Fruit fly (Drosophila melanogaster): ENCODE measurements around the gene Eip74EF.

Gene Eip74EF

dm6 chr3L:17652878-17653700 lies 34.0 kb upstream of the Eip74EF start (continued):
- TF ChIP-seq CG11695 (GFP tag; IDR thresholded peaks at IDR 0.05): peak; percentile 76
- TF ChIP-seq Dbx (GFP tag; IDR thresholded peaks at IDR 0.05): peak; percentile 88
- TF ChIP-seq CoRest (tag; optimal IDR thresholded peaks at IDR 0.05): peak; percentile 8
- TF ChIP-seq abd-A (tag; optimal IDR thresholded peaks at IDR 0.05): peak; percentile 25
- TF ChIP-seq CG11247 (GFP tag; IDR thresholded peaks at IDR 0.05): peak; percentile 80
- TF ChIP-seq CG18476 (GFP tag; optimal IDR thresholded peaks at IDR 0.05): peak; percentile 12
- 0 out of 3 replicates have a peak, but pooled peaks have one; percentile 63 for TF ChIP-seq CG3726 (GFP tag; IDR thresholded peaks at IDR 0.05)
- peak; percentile 82 for TF ChIP-seq nau (GFP tag; optimal IDR thresholded peaks at IDR 0.05)
- peak; percentile 41 for TF ChIP-seq slou (GFP tag; optimal IDR thresholded peaks at IDR 0.05)
- peak; percentile 11 for TF ChIP-seq pum (GFP tag; optimal IDR thresholded peaks at IDR 0.05)
- no peak for TF ChIP-seq ERR (GFP tag; optimal IDR thresholded peaks at IDR 0.05)
- TF ChIP-seq CG11504 (tag; optimal IDR thresholded peaks at IDR 0.05): peak; percentile 55
- peak; percentile 86 for TF ChIP-seq ara (GFP tag; IDR thresholded peaks at IDR 0.05)
- peak; percentile 62 for TF ChIP-seq CG6683 (GFP tag; optimal IDR thresholded peaks at IDR 0.05)
- TF ChIP-seq CG17802 (tag; optimal IDR thresholded peaks at IDR 0.05): peak; percentile 2
- peak; percentile 85 for TF ChIP-seq Rfx (GFP tag; IDR thresholded peaks at IDR 0.05)
- TF ChIP-seq disco-r (GFP tag; optimal IDR thresholded peaks at IDR 0.05): no peak
- TF ChIP-seq eyg (GFP tag; optimal IDR thresholded peaks at IDR 0.05): peak; percentile 69
- TF ChIP-seq CG15011 (GFP tag; optimal IDR thresholded peaks at IDR 0.05): peak; percentile 68
- TF ChIP-seq CG2678 (tag; optimal IDR thresholded peaks at IDR 0.05): peak; percentile 34
- TF ChIP-seq bcd (GFP tag; optimal IDR thresholded peaks at IDR 0.05): peak; percentile 81
- TF ChIP-seq B-H2 (GFP tag; optimal IDR thresholded peaks at IDR 0.05): no peak
- peak; percentile 97 for TF ChIP-seq sens (GFP tag)
- TF ChIP-seq CG13123 (GFP tag; optimal IDR thresholded peaks at IDR 0.05): no peak
- peak; percentile 33; the same call in 2 of the 3 replicates for TF ChIP-seq tgo (GFP tag; IDR thresholded peaks at IDR 0.05)
- TF ChIP-seq CG14710 (tag; optimal IDR thresholded peaks at IDR 0.05): peak; percentile 47
- TF ChIP-seq lbe (GFP tag; optimal IDR thresholded peaks at IDR 0.05): peak; percentile 88
- peak; percentile 34 for TF ChIP-seq pfk (GFP tag; optimal IDR thresholded peaks at IDR 0.05)
- TF ChIP-seq CG4730 (GFP tag; IDR thresholded peaks at IDR 0.05): peak; percentile 36; the same call in 1 of the 2 replicates
- no peak for TF ChIP-seq CG7271 (tag; optimal IDR thresholded peaks at IDR 0.05)
- TF ChIP-seq seq (GFP tag; IDR thresholded peaks at IDR 0.05): 0 out of 2 replicates have a peak, but pooled peaks have one; percentile 15
- peak; percentile 54; the same call in 1 of the 3 replicates for TF ChIP-seq CG2199 (GFP tag; IDR thresholded peaks at IDR 0.05)
- peak; percentile 43 for TF ChIP-seq tin (GFP tag; optimal IDR thresholded peaks at IDR 0.05)
- peak; percentile 64 for TF ChIP-seq H15 (GFP tag; IDR thresholded peaks at IDR 0.05)
- TF ChIP-seq Sox100B (GFP tag; optimal IDR thresholded peaks at IDR 0.05): peak; percentile 67
- peak; percentile 71; the same call in 1 of the 2 replicates for TF ChIP-seq E2f1 (GFP tag; IDR thresholded peaks at IDR 0.05)
- peak; percentile 85 for TF ChIP-seq sob (GFP tag; IDR thresholded peaks at IDR 0.05)
- TF ChIP-seq CG1603 (tag; optimal IDR thresholded peaks at IDR 0.05): peak; percentile 60
- peak; percentile 94 for TF ChIP-seq kni (GFP tag; optimal IDR thresholded peaks at IDR 0.05)
- peak; percentile 5 for TF ChIP-seq ab (GFP tag; optimal IDR thresholded peaks at IDR 0.05)
- peak; percentile 80 for TF ChIP-seq CG1792 (GFP tag; optimal IDR thresholded peaks at IDR 0.05)
- peak; percentile 88 for TF ChIP-seq grau (tag; optimal IDR thresholded peaks at IDR 0.05)
- peak; percentile 44 for TF ChIP-seq NK7.1 (GFP tag; optimal IDR thresholded peaks at IDR 0.05)
- TF ChIP-seq ash1 (GFP tag; optimal IDR thresholded peaks at IDR 0.05): peak; percentile 30
- TF ChIP-seq CG18599 (GFP tag; optimal IDR thresholded peaks at IDR 0.05): peak; percentile 86
- peak; percentile 2 for TF ChIP-seq CG1233 (GFP tag; optimal IDR thresholded peaks at IDR 0.05)
- TF ChIP-seq CG10543 (GFP tag; optimal IDR thresholded peaks at IDR 0.05): peak; percentile 91
- peak; percentile 37 for TF ChIP-seq CG12071 (GFP tag; optimal IDR thresholded peaks at IDR 0.05)
- peak; percentile 12 for TF ChIP-seq CG15601 (tag; optimal IDR thresholded peaks at IDR 0.05)
